Worm (Caenorhabditis elegans): ENCODE measurements around the gene lhpp-1.

DNA sequence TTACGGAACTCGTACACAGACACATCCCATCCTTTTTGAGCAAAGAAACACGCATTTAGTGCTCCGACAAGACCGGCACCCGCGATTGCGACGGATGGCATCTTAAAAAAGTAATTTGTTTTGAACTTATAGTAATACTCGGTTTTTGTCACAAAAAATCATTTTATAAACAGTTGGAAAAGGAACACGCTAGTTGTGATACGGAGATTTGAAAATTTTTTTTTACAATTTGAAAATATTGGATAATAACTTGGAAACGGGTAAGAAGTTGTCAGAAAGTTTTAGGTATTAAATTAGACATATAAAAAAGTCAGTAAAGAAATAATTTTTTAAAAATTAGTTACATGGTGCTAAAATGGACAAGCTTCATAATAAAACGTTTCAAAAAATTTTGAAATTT is 41.2 kb downstream of the lhpp-1 start, which contains the start of gene kmo-1:
- TF ChIP-seq cog-1 (tag; optimal IDR thresholded peaks at IDR 0.05) (no peak), tab-1 (GFP tag; IDR thresholded peaks at IDR 0.05) (no peak), ztf-23 (GFP tag; IDR thresholded peaks at IDR 0.05) (no peak), T22C8.4 (GFP tag; IDR thresholded peaks at IDR 0.05) (no peak)

All from whole organism, midembryonic.